Worm (Caenorhabditis elegans) whole organism, L3 larva: ENCODE measurements around the gene Y79H2A.12.

Experiments used
- R02D3.7 ChIP-seq: fragments of 150-350 bp; optimal IDR thresholded peaks from 2 replicates; lab custom pipeline; 2014; ENCODE audit warnings: missing biosample characterization, missing genetic modification characterization
- aly-2 ChIP-seq: fragments of 150-350 bp; optimal IDR thresholded peaks from 2 replicates; lab custom pipeline; 2014; ENCODE audit warnings: missing biosample characterization, missing genetic modification characterization
- ama-1 ChIP-seq: fragments of 150-350 bp; optimal IDR thresholded peaks from 2 replicates; lab custom pipeline; 2018
- ceh-16 ChIP-seq: sonication (generic microtip); optimal IDR thresholded peaks from 2 replicates; lab custom pipeline; 2017; ENCODE audit warnings: missing biosample characterization, missing genetic modification characterization
- ceh-28 ChIP-seq: fragments of 150-350 bp; optimal IDR thresholded peaks from 2 replicates; lab custom pipeline; 2014; ENCODE audit warnings: missing biosample characterization, missing genetic modification reagents, missing genetic modification characterization
- ceh-82 ChIP-seq: fragments of 150-350 bp; optimal IDR thresholded peaks from 2 replicates; lab custom pipeline; 2014; ENCODE audit warnings: missing biosample characterization, missing genetic modification characterization
- egl-5 ChIP-seq: fragments of 150-350 bp; optimal IDR thresholded peaks from 2 replicates; lab custom pipeline; 2017; ENCODE audit warnings: missing biosample characterization, missing genetic modification reagents, missing genetic modification characterization, inconsistent platforms
- elt-2 ChIP-seq: sonication (generic microtip); optimal IDR thresholded peaks from 2 replicates; lab custom pipeline; 2016; ENCODE audit warnings: missing genetic modification reagents, mild to moderate bottlenecking, missing genetic modification characterization, missing compliant biosample characterization
- elt-3 ChIP-seq, 3 experiments: fragments of 150-350 bp in 1 of 3; sonication (generic microtip) in 2 of 3; optimal IDR thresholded peaks; 2 replicates in 2 of 3; 4 replicates in 1 of 3; lab custom pipeline; 2014 to 2017; ENCODE audit warnings: missing biosample characterization in 3 of 3, missing genetic modification characterization in 3 of 3
- fkh-10 ChIP-seq: sonication (generic microtip); optimal IDR thresholded peaks from 2 replicates; lab custom pipeline; 2017; ENCODE audit warnings: missing biosample characterization, missing genetic modification reagents, missing genetic modification characterization
- fkh-2 ChIP-seq: fragments of 150-350 bp; optimal IDR thresholded peaks from 2 replicates; lab custom pipeline; 2014; ENCODE audit warnings: missing biosample characterization, missing genetic modification reagents, missing genetic modification characterization
- fos-1 ChIP-seq: fragments of 150-350 bp; optimal IDR thresholded peaks from 2 replicates; lab custom pipeline; 2014; ENCODE audit warnings: missing biosample characterization, missing genetic modification characterization
- hmg-11 ChIP-seq: sonication (generic microtip); optimal IDR thresholded peaks from 2 replicates; lab custom pipeline; 2016; ENCODE audit warnings: missing genetic modification characterization, missing compliant biosample characterization
- jun-1 ChIP-seq: fragments of 150-350 bp; optimal IDR thresholded peaks from 2 replicates; lab custom pipeline; 2014; ENCODE audit warnings: missing biosample characterization, missing genetic modification reagents, missing genetic modification characterization
- lin-15B ChIP-seq: fragments of 150-350 bp; optimal IDR thresholded peaks from 2 replicates; lab custom pipeline; 2014; ENCODE audit warnings: missing biosample characterization, missing genetic modification characterization
- lin-39 ChIP-seq: fragments of 150-350 bp; optimal IDR thresholded peaks from 2 replicates; lab custom pipeline; 2018; ENCODE audit warnings: missing biosample characterization, missing genetic modification reagents, missing genetic modification characterization
- lsy-12 ChIP-seq: sonication (generic microtip); optimal IDR thresholded peaks from 2 replicates; lab custom pipeline; 2016; ENCODE audit warnings: mild to moderate bottlenecking, missing genetic modification characterization, missing compliant biosample characterization
- nfya-1 ChIP-seq: sonication (generic microtip); optimal IDR thresholded peaks from 2 replicates; lab custom pipeline; 2017; ENCODE audit warnings: missing genetic modification characterization, mild to moderate bottlenecking, missing compliant biosample characterization, antibody characterized with exemption, moderate library complexity; ENCODE audit not compliant: insufficient read depth
- nhr-11 ChIP-seq: fragments of 150-350 bp; optimal IDR thresholded peaks from 2 replicates; lab custom pipeline; 2014; ENCODE audit warnings: missing biosample characterization, missing genetic modification characterization
- nhr-12 ChIP-seq: fragments of 150-350 bp; optimal IDR thresholded peaks from 2 replicates; lab custom pipeline; 2014; ENCODE audit warnings: missing biosample characterization, missing genetic modification characterization
- nhr-23 ChIP-seq: fragments of 150-350 bp; optimal IDR thresholded peaks from 2 replicates; lab custom pipeline; 2014; ENCODE audit warnings: missing biosample characterization, missing genetic modification reagents, missing genetic modification characterization
- nhr-237 ChIP-seq: fragments of 150-350 bp; optimal IDR thresholded peaks from 2 replicates; lab custom pipeline; 2014; ENCODE audit warnings: missing biosample characterization, missing genetic modification characterization
- nhr-25 ChIP-seq: sonication (generic microtip); optimal IDR thresholded peaks from 2 replicates; lab custom pipeline; 2017; ENCODE audit warnings: missing biosample characterization, missing genetic modification characterization
- nhr-28 ChIP-seq: fragments of 150-350 bp; optimal IDR thresholded peaks from 2 replicates; lab custom pipeline; 2014; ENCODE audit warnings: missing biosample characterization, missing genetic modification characterization
- nhr-43 ChIP-seq: sonication (generic microtip); optimal IDR thresholded peaks from 2 replicates; lab custom pipeline; 2016; ENCODE audit warnings: mild to moderate bottlenecking, missing genetic modification characterization, missing compliant biosample characterization; ENCODE audit not compliant: poor library complexity, severe bottlenecking
- nhr-67 ChIP-seq: fragments of 150-350 bp; optimal IDR thresholded peaks from 2 replicates; lab custom pipeline; 2014; ENCODE audit warnings: missing biosample characterization, missing genetic modification characterization
- nhr-76 ChIP-seq: fragments of 150-350 bp; sonication (generic microtip); optimal IDR thresholded peaks from 5 replicates; lab custom pipeline; 2014; ENCODE audit warnings: missing biosample characterization, missing genetic modification characterization
- nhr-77 ChIP-seq: fragments of 150-350 bp; optimal IDR thresholded peaks from 2 replicates; lab custom pipeline; 2014; ENCODE audit warnings: missing biosample characterization, missing genetic modification characterization
- pqm-1 ChIP-seq: fragments of 150-350 bp; optimal IDR thresholded peaks from 2 replicates; lab custom pipeline; 2017; ENCODE audit warnings: missing biosample characterization, missing genetic modification characterization, inconsistent platforms
- sea-2 ChIP-seq: fragments of 150-350 bp; sonication (generic microtip); optimal IDR thresholded peaks from 4 replicates; lab custom pipeline; 2014; ENCODE audit warnings: missing biosample characterization, missing genetic modification reagents, missing genetic modification characterization
- skn-1 ChIP-seq: fragments of 150-350 bp; optimal IDR thresholded peaks from 2 replicates; lab custom pipeline; 2014; ENCODE audit warnings: missing biosample characterization, missing genetic modification characterization
- snpc-4 ChIP-seq: fragments of 150-350 bp; optimal IDR thresholded peaks from 2 replicates; lab custom pipeline; 2014; ENCODE audit warnings: missing biosample characterization, missing genetic modification characterization
- unc-39 ChIP-seq: sonication (generic microtip); optimal IDR thresholded peaks from 4 replicates; lab custom pipeline; 2017; ENCODE audit warnings: missing biosample characterization, missing genetic modification characterization
- unc-62 ChIP-seq: fragments of 150-350 bp; sonication (generic microtip); optimal IDR thresholded peaks from 4 replicates; lab custom pipeline; 2014; ENCODE audit warnings: missing biosample characterization, missing genetic modification reagents, missing genetic modification characterization
- zag-1 ChIP-seq: fragments of 150-350 bp; optimal IDR thresholded peaks from 2 replicates; lab custom pipeline; 2014; ENCODE audit warnings: missing biosample characterization, missing genetic modification characterization

Gene Y79H2A.12

DNA sequence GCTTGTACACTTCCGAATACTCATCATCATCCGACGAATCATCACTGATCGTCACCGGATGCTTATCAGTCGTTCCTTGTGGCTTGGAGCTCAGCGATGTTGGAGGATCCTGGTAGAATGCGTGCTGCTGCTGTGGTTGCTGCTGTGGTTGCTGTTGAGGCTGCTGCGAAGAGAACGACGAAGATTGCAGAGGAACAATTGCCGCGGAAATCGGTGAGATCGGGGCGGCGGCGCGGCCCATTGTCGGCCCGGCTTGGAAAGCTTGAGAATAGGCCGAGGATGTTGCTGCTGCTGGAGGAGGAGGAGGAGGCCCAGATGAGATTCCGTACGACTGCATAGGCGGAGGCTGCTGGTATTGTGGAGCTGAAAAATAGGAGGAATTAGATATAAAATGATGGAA lies 5.6 kb upstream of the Y79H2A.12 start:
- TF ChIP-seq aly-2 (tag; lab: Kevin White, UChicago) (no peak), nhr-67 (tag; lab: Kevin White, UChicago) (no peak), elt-3 (tag; optimal IDR thresholded peaks at IDR 0.05; lab: Kevin White, UChicago) (no peak), sea-2 (GFP tag; lab: Kevin White, UChicago) (no peak), fkh-2 (tag; lab: Kevin White, UChicago) (no peak), unc-39 (tag; lab: Kevin White, UChicago) (no peak), nhr-11 (tag; lab: Kevin White, UChicago) (no peak), elt-2 (tag; lab: Kevin White, UChicago) (no peak), unc-62 (GFP tag; lab: Kevin White, UChicago) (no peak), ama-1 (lab: Kevin White, UChicago) (no peak)

DNA sequence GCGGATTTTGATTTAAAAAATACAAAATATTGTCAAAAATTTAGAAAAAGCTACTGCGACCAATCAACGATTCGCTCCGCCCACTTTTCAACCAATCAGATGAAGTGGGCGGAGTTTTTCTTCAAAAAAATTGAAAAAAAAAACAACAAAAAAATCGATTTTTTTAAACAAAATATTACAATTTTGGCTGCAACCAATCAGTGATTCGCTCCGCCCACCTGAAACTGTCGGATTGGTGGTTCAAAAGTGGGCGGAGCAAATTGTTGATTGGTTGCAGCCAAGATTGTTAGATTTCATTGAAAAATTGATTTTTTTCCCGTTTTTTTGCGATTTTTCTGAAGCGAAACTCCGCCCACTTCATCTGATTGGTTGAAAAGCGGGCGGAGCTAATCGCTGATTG lies 4.6 kb upstream of the Y79H2A.12 start:
- no peak for TF ChIP-seq elt-3 (tag; optimal IDR thresholded peaks at IDR 0.05; lab: Kevin White, UChicago)
- TF ChIP-seq R02D3.7 (tag; lab: Kevin White, UChicago), result no peak
- TF ChIP-seq nfya-1, result peak; percentile 86

DNA sequence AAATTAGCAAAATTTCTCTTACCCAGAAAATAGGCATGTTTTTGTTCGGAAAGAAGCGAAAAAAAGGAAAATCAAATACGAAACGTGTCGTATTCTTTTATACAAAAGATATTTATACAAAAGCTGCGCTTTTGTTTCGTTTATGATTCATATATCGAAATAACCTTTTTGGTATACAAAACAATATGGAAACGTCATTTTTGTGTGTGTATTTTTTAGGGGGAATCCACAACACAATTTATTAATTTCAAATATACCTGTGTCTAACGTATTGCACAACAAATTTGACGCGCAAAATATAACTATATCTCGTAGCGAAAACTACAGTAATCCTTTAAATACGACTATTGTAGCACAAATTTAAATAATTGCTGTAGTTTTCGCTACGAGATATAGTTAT lies 2.0 kb upstream of the Y79H2A.12 start, which contains the start of gene Y79H2A.2:
Gene Y79H2A.2, minus strand, starts transcription at position 101 of the 400 bp plus-strand sequence.
- TF ChIP-seq lin-39 (tag; lab: Kevin White, UChicago) (no peak), pqm-1 (tag; lab: Kevin White, UChicago) (no peak), egl-5 (tag; lab: Kevin White, UChicago) (no peak), nhr-237 (tag; lab: Kevin White, UChicago) (no peak), nhr-11 (tag; lab: Kevin White, UChicago) (no peak), jun-1 (tag; lab: Kevin White, UChicago) (no peak), unc-39 (tag; lab: Kevin White, UChicago) (no peak), nhr-12 (tag; lab: Kevin White, UChicago) (no peak), ceh-16 (tag; lab: Kevin White, UChicago) (no peak), nhr-28 (no peak), hmg-11 (tag; lab: Kevin White, UChicago) (no peak), nhr-43 (tag; lab: Kevin White, UChicago) (no peak), nhr-25 (tag; lab: Kevin White, UChicago) (no peak), nhr-23 (tag; lab: Kevin White, UChicago) (no peak)

DNA sequence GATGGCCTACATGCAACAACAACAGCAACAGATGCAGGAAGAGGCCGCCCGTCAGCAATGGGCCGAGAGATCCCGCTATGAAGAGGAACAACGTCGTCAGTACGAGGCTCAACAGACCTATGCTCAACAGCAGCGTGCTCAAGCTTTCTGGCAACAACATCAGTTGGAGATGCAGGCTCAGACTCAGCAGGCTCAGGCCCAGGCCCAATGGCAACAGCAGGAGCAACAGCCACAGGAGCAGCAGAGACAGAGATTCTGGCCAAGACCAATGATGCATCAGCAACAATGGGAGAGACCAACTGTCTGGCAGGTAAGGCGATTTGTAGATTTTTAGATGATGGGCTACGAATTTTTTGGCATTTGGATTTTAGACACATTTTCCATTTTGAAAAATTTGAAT lies 6.4 kb downstream of the Y79H2A.12 start:
- TF ChIP-seq ama-1 (lab: Kevin White, UChicago), result no peak
- no peak for TF ChIP-seq nhr-76 (tag; lab: Kevin White, UChicago)
- TF ChIP-seq skn-1 (tag; lab: Kevin White, UChicago), result no peak

DNA sequence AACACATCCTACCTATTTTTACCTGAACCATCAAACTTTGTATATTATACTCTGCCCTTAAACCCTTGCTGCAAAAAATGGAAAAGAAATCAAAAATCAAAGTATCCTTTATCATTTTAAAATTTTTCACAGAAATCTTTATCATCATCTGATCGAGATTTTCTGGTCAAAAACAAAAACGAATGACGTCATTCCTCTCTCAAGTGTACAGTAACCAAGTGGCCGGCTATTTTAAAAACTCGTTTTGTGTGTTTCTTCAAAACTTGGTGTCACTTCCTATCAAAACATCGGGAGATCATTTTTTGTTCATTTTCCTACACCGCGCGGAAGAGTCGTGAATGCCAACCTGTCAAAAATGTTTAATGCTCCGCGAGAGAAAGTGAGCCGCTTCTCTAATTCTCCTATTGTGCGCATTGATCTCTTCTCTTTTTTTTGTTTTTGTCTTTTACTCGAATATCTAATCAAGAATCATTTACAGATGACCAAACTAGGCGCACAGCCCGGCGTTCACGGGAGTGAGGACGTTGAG lies 8.5 kb downstream of the Y79H2A.12 start, which contains the start of gene brp-1:
Gene brp-1, plus strand, starts transcription at position 479 of the 529 bp plus-strand sequence.
- TF ChIP-seq lin-39 (tag; lab: Kevin White, UChicago), result no peak
- no peak for TF ChIP-seq nhr-77 (tag; lab: Kevin White, UChicago)
- no peak for TF ChIP-seq fkh-10 (GFP tag; lab: Kevin White, UChicago)
- no peak for TF ChIP-seq ceh-16 (tag; lab: Kevin White, UChicago)
- no peak for TF ChIP-seq aly-2 (tag; lab: Kevin White, UChicago)
- TF ChIP-seq nhr-43 (tag; lab: Kevin White, UChicago), result peak; percentile 67
- TF ChIP-seq nhr-76 (tag; lab: Kevin White, UChicago), result no peak
- no peak for TF ChIP-seq lin-15B
- no peak for TF ChIP-seq ceh-82
- TF ChIP-seq lsy-12 (tag; lab: Kevin White, UChicago), result no peak
- TF ChIP-seq fos-1 (tag; lab: Kevin White, UChicago), result no peak
- TF ChIP-seq nhr-11 (tag; lab: Kevin White, UChicago), result no peak
- no peak for TF ChIP-seq ceh-28 (tag; lab: Kevin White, UChicago)
- TF ChIP-seq nhr-23 (tag; lab: Kevin White, UChicago), result peak; percentile 21
- TF ChIP-seq nhr-237 (tag; lab: Kevin White, UChicago), result no peak
- no peak for TF ChIP-seq snpc-4 (tag; lab: Kevin White, UChicago)
- no peak for TF ChIP-seq pqm-1 (tag; lab: Kevin White, UChicago)
- no peak for TF ChIP-seq hmg-11 (tag; lab: Kevin White, UChicago)
- peak; percentile 32 for TF ChIP-seq ama-1 (lab: Kevin White, UChicago)
- no peak for TF ChIP-seq nfya-1
- no peak for TF ChIP-seq zag-1 (tag; lab: Kevin White, UChicago)
- TF ChIP-seq, all 47 proteins: peak for 3
